Worm (Caenorhabditis elegans) whole organism, L4 larva: ENCODE measurements around the gene C14A6.7.
A peak's percentile ranks its signal among the peaks of the same experiment; 100 is the strongest.

Source experiments
- aha-1 ChIP-seq: fragments of 150-350 bp; peaks from one replicate; lab custom pipeline; 2014; ENCODE audit warnings: missing biosample characterization, missing genetic modification characterization
- attf-4 ChIP-seq: sonication (generic microtip); optimal IDR thresholded peaks from 3 replicates; lab custom pipeline; 2017; ENCODE audit warnings: missing biosample characterization, missing genetic modification characterization
- ceh-44 ChIP-seq: fragments of 200-800 bp; sonication (Bioruptor generic); IDR thresholded peaks from 2 replicates; pipeline ENCODE4 v1.3.6; 2022; ENCODE audit warnings: missing genetic modification reagents, missing genetic modification characterization, missing compliant biosample characterization
- ceh-82 ChIP-seq: sonication (generic microtip); optimal IDR thresholded peaks from 2 replicates; lab custom pipeline; 2017; ENCODE audit warnings: missing biosample characterization, missing genetic modification characterization
- ctbp-1 ChIP-seq: fragments of 200-800 bp; sonication (Bioruptor generic); IDR thresholded peaks from 2 replicates; pipeline ENCODE4 v1.3.6; 2022; ENCODE audit warnings: missing genetic modification reagents, missing genetic modification characterization, missing compliant biosample characterization
- daf-16 ChIP-seq, 3 experiments: sonication (generic microtip); optimal IDR thresholded peaks; 2 replicates each; lab custom pipeline; 2016 to 2017; ENCODE audit warnings: missing genetic modification characterization in 3 of 3, missing genetic modification reagents in 3 of 3, mild to moderate bottlenecking in 2 of 3, missing compliant biosample characterization in 2 of 3, missing biosample characterization in 1 of 3, moderate library complexity in 1 of 3
- dmd-9 ChIP-seq: fragments of 200-800 bp; sonication (Bioruptor generic); IDR thresholded peaks from 2 replicates; pipeline ENCODE4 v1.3.6; 2022; ENCODE audit warnings: missing genetic modification reagents, missing genetic modification characterization, missing compliant biosample characterization
- dpl-1 ChIP-seq: fragments of 150-350 bp; optimal IDR thresholded peaks from 2 replicates; lab custom pipeline; 2014; ENCODE audit warnings: missing biosample characterization, missing genetic modification reagents, missing genetic modification characterization
- dve-1 ChIP-seq: sonication (generic microtip); optimal IDR thresholded peaks from 2 replicates; lab custom pipeline; 2017; ENCODE audit warnings: antibody characterized with exemption, mild to moderate bottlenecking, missing genetic modification characterization, missing compliant biosample characterization; ENCODE audit not compliant: insufficient read depth
- gei-8 ChIP-seq: fragments of 200-800 bp; sonication (Bioruptor generic); optimal IDR thresholded peaks from 2 replicates; lab custom pipeline; 2018; ENCODE audit warnings: mild to moderate bottlenecking, missing genetic modification characterization, missing compliant biosample characterization
- hlh-11 ChIP-seq: fragments of 200-800 bp; sonication (Bioruptor generic); optimal IDR thresholded peaks from 2 replicates; lab custom pipeline; 2018; ENCODE audit warnings: mild to moderate bottlenecking, missing genetic modification characterization, missing compliant biosample characterization
- lin-13 ChIP-seq: fragments of 150-350 bp; optimal IDR thresholded peaks from 2 replicates; lab custom pipeline; 2014; ENCODE audit warnings: missing biosample characterization, missing genetic modification reagents, missing genetic modification characterization
- lin-29 ChIP-seq: fragments of 200-800 bp; sonication (Bioruptor generic); IDR thresholded peaks from 2 replicates; pipeline ENCODE4 v1.3.6; 2022; ENCODE audit warnings: missing genetic modification reagents, missing genetic modification characterization, missing compliant biosample characterization
- lir-3 ChIP-seq: sonication (generic microtip); optimal IDR thresholded peaks from 2 replicates; lab custom pipeline; 2016; ENCODE audit warnings: mild to moderate bottlenecking, missing genetic modification characterization, missing compliant biosample characterization
- lsy-2 ChIP-seq, 2 experiments: fragments of 150-350 bp in 1 of 2; sonication (generic microtip) in 1 of 2; optimal IDR thresholded peaks; 2 replicates each; lab custom pipeline; 2014 to 2017; ENCODE audit warnings: missing biosample characterization in 2 of 2, missing genetic modification characterization in 2 of 2
- mdt-29 ChIP-seq: fragments of 200-800 bp; sonication (Bioruptor generic); IDR thresholded peaks from 2 replicates; pipeline ENCODE4 v1.3.6; 2022; ENCODE audit warnings: missing genetic modification reagents, missing genetic modification characterization, missing compliant biosample characterization
- mep-1 ChIP-seq: fragments of 150-350 bp; sonication (generic microtip); optimal IDR thresholded peaks from 3 replicates; lab custom pipeline; 2014; ENCODE audit warnings: missing biosample characterization, missing genetic modification characterization
- nhr-10 ChIP-seq: fragments of 150-350 bp; optimal IDR thresholded peaks from 2 replicates; lab custom pipeline; 2014; ENCODE audit warnings: missing biosample characterization, missing genetic modification characterization
- nhr-28 ChIP-seq: fragments of 150-350 bp; optimal IDR thresholded peaks from 2 replicates; lab custom pipeline; 2014; ENCODE audit warnings: missing biosample characterization, missing genetic modification characterization
- nhr-42 ChIP-seq: fragments of 200-800 bp; sonication (Bioruptor generic); IDR thresholded peaks from 2 replicates; pipeline ENCODE4 v1.3.6; 2022; ENCODE audit warnings: missing genetic modification characterization, missing compliant biosample characterization
- nhr-48 ChIP-seq: sonication (generic microtip); optimal IDR thresholded peaks from 2 replicates; lab custom pipeline; 2016; ENCODE audit warnings: mild to moderate bottlenecking, missing genetic modification characterization, missing compliant biosample characterization
- php-3 ChIP-seq: fragments of 200-800 bp; sonication (Bioruptor generic); IDR thresholded peaks from 2 replicates; pipeline ENCODE4 v1.3.6; 2022; ENCODE audit warnings: missing genetic modification reagents, missing genetic modification characterization, missing compliant biosample characterization
- pqm-1 ChIP-seq: sonication (generic microtip); optimal IDR thresholded peaks from 2 replicates; lab custom pipeline; 2017; ENCODE audit warnings: missing biosample characterization, missing genetic modification characterization
- saeg-2 ChIP-seq: fragments of 200-800 bp; sonication (Bioruptor generic); IDR thresholded peaks from 2 replicates; pipeline ENCODE4 v1.3.6; 2022; ENCODE audit warnings: missing genetic modification reagents, missing genetic modification characterization, missing compliant biosample characterization
- sdz-12 ChIP-seq: fragments of 200-800 bp; sonication (Bioruptor generic); optimal IDR thresholded peaks from 2 replicates; lab custom pipeline; 2018; ENCODE audit warnings: mild to moderate bottlenecking, missing genetic modification characterization, missing compliant biosample characterization
- spr-1 ChIP-seq: sonication (generic microtip); optimal IDR thresholded peaks from 2 replicates; lab custom pipeline; 2016; ENCODE audit warnings: mild to moderate bottlenecking, missing genetic modification characterization, missing compliant biosample characterization
- tra-1 ChIP-seq: fragments of 200-800 bp; sonication (Bioruptor generic); IDR thresholded peaks from 2 replicates; pipeline ENCODE4 v1.3.6; 2022; ENCODE audit warnings: missing genetic modification reagents, missing genetic modification characterization, missing compliant biosample characterization
- unc-130 ChIP-seq: sonication (generic microtip); optimal IDR thresholded peaks from 2 replicates; lab custom pipeline; 2016; ENCODE audit warnings: missing genetic modification reagents, missing genetic modification characterization, missing compliant biosample characterization
- unc-62 ChIP-seq, 3 experiments: fragments of 150-350 bp in 1 of 3; sonication (generic microtip); optimal IDR thresholded peaks in 2 of 3; peaks in 1 of 3; 1 replicate in 1 of 3; 2 replicates in 2 of 3; lab custom pipeline; 2014 to 2017; ENCODE audit warnings: missing biosample characterization in 3 of 3, missing genetic modification characterization in 3 of 3, missing genetic modification reagents in 3 of 3, missing genotype in 1 of 3
- zag-1 ChIP-seq: fragments of 150-350 bp; optimal IDR thresholded peaks from 2 replicates; lab custom pipeline; 2014; ENCODE audit warnings: missing biosample characterization, missing genetic modification characterization
- zfp-2 ChIP-seq: sonication (generic microtip); optimal IDR thresholded peaks from 2 replicates; lab custom pipeline; 2016; ENCODE audit warnings: mild to moderate bottlenecking, missing genetic modification characterization, missing compliant biosample characterization
- ztf-7 ChIP-seq: fragments of 150-350 bp; optimal IDR thresholded peaks from 2 replicates; lab custom pipeline; 2014; ENCODE audit warnings: missing biosample characterization, missing genetic modification characterization

Gene C14A6.7

ce11 chrV:18162568-18162967 is 5.6 kb downstream of the C14A6.7 start, which contains the start of gene C14A6.12 (continued):
- TF ChIP-seq attf-4 (tag; lab: Kevin White, UChicago) (no peak), sdz-12 (no peak), spr-1 (no peak), ctbp-1 (GFP tag; lab: Robert Waterston, UW) (no peak)

ce11 chrV:18161228-18161627 is 6.9 kb downstream of the C14A6.7 start, which contains the start of gene C14A6.13:
C14A6.13 (minus strand) TSS chrV:18161328.
- no peak for TF ChIP-seq ctbp-1 (GFP tag; lab: Robert Waterston, UW)

- TF ChIP-seq unc-62 (GFP tag; optimal IDR thresholded peaks at IDR 0.05 in 1 of 2; lab: Kevin White, UChicago) (peak in 1 of 2 experiments; percentile 97), unc-62 (tag; optimal IDR thresholded peaks at IDR 0.05; lab: Kevin White, UChicago) (no peak), ceh-44 (GFP tag; lab: Robert Waterston, UW) (no peak)
These were observed 10.0 kb downstream of the C14A6.7 start for ce11 chrV:18158172-18158571.

ce11 chrV:18157707-18158106 is 10.5 kb downstream of the C14A6.7 start, which contains the start of gene clec-48:
clec-48 (plus strand) TSS chrV:18158026.
- TF ChIP-seq php-3 (GFP tag; lab: Robert Waterston, UW) = peak; percentile 95
- no peak for TF ChIP-seq lin-13
- TF ChIP-seq daf-16 (GFP tag; optimal IDR thresholded peaks at IDR 0.05; lab: Kevin White, UChicago) = no peak
- TF ChIP-seq daf-16 (tag; optimal IDR thresholded peaks at IDR 0.05; lab: Kevin White, UChicago) = peak; percentile 69
- TF ChIP-seq mep-1 = no peak
- peak; percentile 41 for TF ChIP-seq nhr-28 (tag; lab: Kevin White, UChicago)
- TF ChIP-seq dve-1 = peak; percentile 49
- TF ChIP-seq, all 104 proteins: peak for 4

- no peak for TF ChIP-seq lsy-2 (tag; optimal IDR thresholded peaks at IDR 0.05; lab: Kevin White, UChicago)
- TF ChIP-seq mdt-29 (GFP tag; lab: Robert Waterston, UW) = no peak
- no peak for TF ChIP-seq gei-8
- TF ChIP-seq pqm-1 (tag; lab: Kevin White, UChicago) = peak; percentile 39
These were observed 22.1 kb downstream of the C14A6.7 start, which contains the start of gene C14A6.3 for ce11 chrV:18146077-18146476. C14A6.3 (plus strand) TSS chrV:18146377.

- TF ChIP-seq dmd-9 (GFP tag; lab: Robert Waterston, UW) (no peak), saeg-2 (GFP tag; lab: Robert Waterston, UW) (no peak), zfp-2 (no peak), gei-8 (no peak), zag-1 (tag; lab: Kevin White, UChicago) (no peak), ztf-7 (tag; lab: Kevin White, UChicago) (no peak), hlh-11 (tag; lab: Kevin White, UChicago) (no peak), lin-29 (GFP tag; lab: Robert Waterston, UW) (no peak), daf-16 (GFP tag; optimal IDR thresholded peaks at IDR 0.05; lab: Kevin White, UChicago) (no peak), daf-16 (tag; optimal IDR thresholded peaks at IDR 0.05; lab: Kevin White, UChicago) (peak; percentile 0), nhr-10 (tag; lab: Kevin White, UChicago) (no peak), pqm-1 (tag; lab: Kevin White, UChicago) (peak; percentile 31), unc-130 (GFP tag; lab: Kevin White, UChicago) (no peak), lir-3 (no peak), aha-1 (no peak), nhr-42 (GFP tag; lab: Robert Waterston, UW) (no peak), tra-1 (no peak), ceh-82 (no peak), ctbp-1 (GFP tag; lab: Robert Waterston, UW) (no peak), php-3 (GFP tag; lab: Robert Waterston, UW) (peak; percentile 50; the same call in 1 of the 2 replicates), nhr-48 (tag; lab: Kevin White, UChicago) (no peak), dpl-1 (no peak)
These were observed 23.7 kb downstream of the C14A6.7 start for ce11 chrV:18144442-18144841.
